Worm (Caenorhabditis elegans) whole organism, late embryonic: ENCODE results near the gene srh-139.

Source experiments
- ama-1 ChIP-seq: fragments of 150-350 bp; optimal IDR thresholded peaks from 2 replicates; lab custom pipeline; 2014
- ceh-24 ChIP-seq: sonication (generic microtip); optimal IDR thresholded peaks from 2 replicates; lab custom pipeline; 2016; ENCODE audit warnings: mild to moderate bottlenecking, missing genetic modification characterization, missing compliant biosample characterization
- ceh-34 ChIP-seq: sonication (generic microtip); optimal IDR thresholded peaks from 2 replicates; lab custom pipeline; 2016; ENCODE audit warnings: mild to moderate bottlenecking, missing genetic modification characterization, missing compliant biosample characterization
- elt-2 ChIP-seq: sonication (generic microtip); optimal IDR thresholded peaks from 2 replicates; lab custom pipeline; 2016; ENCODE audit warnings: missing genetic modification reagents, missing genetic modification characterization, missing compliant biosample characterization
- hlh-13 ChIP-seq: fragments of 200-800 bp; sonication (Bioruptor generic); optimal IDR thresholded peaks from 2 replicates; lab custom pipeline; 2018; ENCODE audit warnings: mild to moderate bottlenecking, missing genetic modification characterization, missing compliant biosample characterization
- hlh-30 ChIP-seq: sonication (generic microtip); optimal IDR thresholded peaks from 2 replicates; lab custom pipeline; 2017; ENCODE audit warnings: antibody characterized with exemption, missing genetic modification characterization, missing compliant biosample characterization; ENCODE audit not compliant: insufficient read depth
- madf-2 ChIP-seq: sonication (generic microtip); optimal IDR thresholded peaks from 2 replicates; lab custom pipeline; 2017; ENCODE audit warnings: missing genetic modification characterization, missing compliant biosample characterization
- nhr-11 ChIP-seq: fragments of 150-350 bp; optimal IDR thresholded peaks from 2 replicates; lab custom pipeline; 2014; ENCODE audit warnings: missing biosample characterization, missing genetic modification characterization
- pax-1 ChIP-seq: fragments of 150-350 bp; optimal IDR thresholded peaks from 2 replicates; lab custom pipeline; 2014; ENCODE audit warnings: missing biosample characterization, missing genetic modification characterization
- pha-4 ChIP-seq: fragments of 150-350 bp; optimal IDR thresholded peaks from 2 replicates; lab custom pipeline; 2018; ENCODE audit warnings: missing biosample characterization, missing genetic modification reagents, missing genetic modification characterization
- unc-86 ChIP-seq: sonication (generic microtip); optimal IDR thresholded peaks from 2 replicates; lab custom pipeline; 2016; ENCODE audit warnings: missing genetic modification characterization, missing compliant biosample characterization
- zip-5 ChIP-seq: sonication (generic microtip); optimal IDR thresholded peaks from 2 replicates; lab custom pipeline; 2016; ENCODE audit warnings: missing genetic modification characterization, missing compliant biosample characterization

ce11 chrV:16487474-16487873 is 3.7 kb downstream of the srh-139 start, which contains the start of gene Y32B12A.5:
- TF ChIP-seq zip-5 (tag; lab: Kevin White, UChicago) = no peak
- TF ChIP-seq nhr-11 (tag; lab: Kevin White, UChicago) = no peak
- no peak for TF ChIP-seq pha-4 (tag; lab: Kevin White, UChicago)
- no peak for TF ChIP-seq madf-2 (tag; lab: Kevin White, UChicago)
- no peak for TF ChIP-seq pax-1 (tag; lab: Kevin White, UChicago)
- no peak for TF ChIP-seq ceh-24 (tag; lab: Kevin White, UChicago)
- no peak for TF ChIP-seq ama-1 (lab: Kevin White, UChicago)
- no peak for TF ChIP-seq ceh-34 (tag; lab: Kevin White, UChicago)
- TF ChIP-seq elt-2 (tag; lab: Kevin White, UChicago) = no peak
- TF ChIP-seq hlh-13 (GFP tag; lab: Kevin White, UChicago) = no peak
- no peak for TF ChIP-seq unc-86 (tag; lab: Kevin White, UChicago)
- no peak for TF ChIP-seq hlh-30
